Worm (Caenorhabditis elegans) whole organism, late embryonic: Measurements from ENCODE around the gene stdh-1.

Experiments used
- C08G9.2 ChIP-seq: sonication (generic microtip); optimal IDR thresholded peaks from 2 replicates; lab custom pipeline; 2016; ENCODE audit warnings: mild to moderate bottlenecking, missing genetic modification characterization, moderate library complexity, missing compliant biosample characterization
- F13H6.1 ChIP-seq: sonication (generic microtip); optimal IDR thresholded peaks from 2 replicates; lab custom pipeline; 2016; ENCODE audit warnings: missing genetic modification characterization, missing compliant biosample characterization
- K02D7.2 ChIP-seq: sonication (generic microtip); optimal IDR thresholded peaks from 2 replicates; lab custom pipeline; 2017; ENCODE audit warnings: mild to moderate bottlenecking, missing genetic modification characterization, missing compliant biosample characterization
- ahr-1 ChIP-seq: sonication (generic microtip); optimal IDR thresholded peaks from 2 replicates; lab custom pipeline; 2016; ENCODE audit warnings: missing genetic modification characterization, missing compliant biosample characterization
- ceh-14 ChIP-seq: sonication (generic microtip); optimal IDR thresholded peaks from 2 replicates; lab custom pipeline; 2016; ENCODE audit warnings: missing genotype, missing genetic modification characterization, missing compliant biosample characterization
- ceh-19 ChIP-seq: fragments of 200-800 bp; sonication (Bioruptor generic); optimal IDR thresholded peaks from 2 replicates; lab custom pipeline; 2018; ENCODE audit warnings: mild to moderate bottlenecking, missing genetic modification characterization, missing compliant biosample characterization
- ceh-22 ChIP-seq: sonication (generic microtip); optimal IDR thresholded peaks from 2 replicates; lab custom pipeline; 2017; ENCODE audit warnings: missing biosample characterization, missing genetic modification characterization
- ceh-30 ChIP-seq: fragments of 150-350 bp; optimal IDR thresholded peaks from 2 replicates; lab custom pipeline; 2014; ENCODE audit warnings: missing biosample characterization, missing genetic modification characterization
- ceh-31 ChIP-seq: sonication (generic microtip); optimal IDR thresholded peaks from 2 replicates; lab custom pipeline; 2016; ENCODE audit warnings: missing genetic modification characterization, missing compliant biosample characterization
- ceh-34 ChIP-seq: sonication (generic microtip); optimal IDR thresholded peaks from 2 replicates; lab custom pipeline; 2016; ENCODE audit warnings: mild to moderate bottlenecking, missing genetic modification characterization, missing compliant biosample characterization
- ceh-48 ChIP-seq: sonication (generic microtip); optimal IDR thresholded peaks from 2 replicates; lab custom pipeline; 2016; ENCODE audit warnings: missing genetic modification characterization, inconsistent platforms, missing compliant biosample characterization
- ceh-9 ChIP-seq: sonication (generic microtip); optimal IDR thresholded peaks from 2 replicates; lab custom pipeline; 2016; ENCODE audit warnings: mild to moderate bottlenecking, missing genetic modification characterization, inconsistent platforms, missing compliant biosample characterization
- elt-2 ChIP-seq: sonication (generic microtip); optimal IDR thresholded peaks from 2 replicates; lab custom pipeline; 2016; ENCODE audit warnings: missing genetic modification reagents, missing genetic modification characterization, missing compliant biosample characterization
- fkh-6 ChIP-seq: sonication (generic microtip); optimal IDR thresholded peaks from 2 replicates; lab custom pipeline; 2016; ENCODE audit warnings: missing genetic modification characterization, missing compliant biosample characterization
- hlh-13 ChIP-seq: fragments of 200-800 bp; sonication (Bioruptor generic); optimal IDR thresholded peaks from 2 replicates; lab custom pipeline; 2018; ENCODE audit warnings: mild to moderate bottlenecking, missing genetic modification characterization, missing compliant biosample characterization
- hlh-15 ChIP-seq: sonication (generic microtip); optimal IDR thresholded peaks from 2 replicates; lab custom pipeline; 2016; ENCODE audit warnings: missing genetic modification characterization, missing compliant biosample characterization
- hlh-30 ChIP-seq: sonication (generic microtip); optimal IDR thresholded peaks from 2 replicates; lab custom pipeline; 2017; ENCODE audit warnings: antibody characterized with exemption, missing genetic modification characterization, missing compliant biosample characterization; ENCODE audit not compliant: insufficient read depth
- lim-6 ChIP-seq: sonication (generic microtip); optimal IDR thresholded peaks from 2 replicates; lab custom pipeline; 2016; ENCODE audit warnings: missing genetic modification characterization, missing compliant biosample characterization
- lin-11 ChIP-seq: fragments of 200-800 bp; sonication (Bioruptor generic); optimal IDR thresholded peaks from 2 replicates; lab custom pipeline; 2018; ENCODE audit warnings: mild to moderate bottlenecking, missing genetic modification characterization, missing compliant biosample characterization
- madf-2 ChIP-seq: sonication (generic microtip); optimal IDR thresholded peaks from 2 replicates; lab custom pipeline; 2017; ENCODE audit warnings: missing genetic modification characterization, missing compliant biosample characterization
- nfya-1 ChIP-seq: sonication (generic microtip); optimal IDR thresholded peaks from 2 replicates; lab custom pipeline; 2017; ENCODE audit warnings: missing genetic modification characterization, mild to moderate bottlenecking, missing compliant biosample characterization, antibody characterized with exemption, moderate library complexity
- nhr-11 ChIP-seq: fragments of 150-350 bp; optimal IDR thresholded peaks from 2 replicates; lab custom pipeline; 2014; ENCODE audit warnings: missing biosample characterization, missing genetic modification characterization
- odd-2 ChIP-seq: sonication (generic microtip); optimal IDR thresholded peaks from 2 replicates; lab custom pipeline; 2017; ENCODE audit warnings: antibody characterized with exemption, mild to moderate bottlenecking, missing genetic modification characterization, missing compliant biosample characterization
- pag-3 ChIP-seq: sonication (generic microtip); optimal IDR thresholded peaks from 2 replicates; lab custom pipeline; 2016; ENCODE audit warnings: missing compliant biosample characterization, missing genetic modification characterization, borderline replicate concordance
- pha-2 ChIP-seq: sonication (generic microtip); optimal IDR thresholded peaks from 2 replicates; lab custom pipeline; 2017; ENCODE audit warnings: mild to moderate bottlenecking, missing genetic modification characterization, missing compliant biosample characterization
- pha-4 ChIP-seq: fragments of 150-350 bp; optimal IDR thresholded peaks from 2 replicates; lab custom pipeline; 2018; ENCODE audit warnings: missing biosample characterization, missing genetic modification reagents, missing genetic modification characterization
- pros-1 ChIP-seq: fragments of 150-350 bp; optimal IDR thresholded peaks from 2 replicates; lab custom pipeline; 2014; ENCODE audit warnings: missing biosample characterization, missing genetic modification reagents, missing genetic modification characterization
- sox-2 ChIP-seq: fragments of 200-800 bp; sonication (Bioruptor generic); IDR thresholded peaks from 2 replicates; pipeline ENCODE4 v1.3.6; 2022; ENCODE audit warnings: missing genetic modification reagents, missing genetic modification characterization, missing compliant biosample characterization
- tbx-2 ChIP-seq: sonication (generic microtip); optimal IDR thresholded peaks from 2 replicates; lab custom pipeline; 2016; ENCODE audit warnings: missing genetic modification characterization, missing compliant biosample characterization
- ttx-3 ChIP-seq: sonication (generic microtip); optimal IDR thresholded peaks from 2 replicates; lab custom pipeline; 2016; ENCODE audit warnings: missing genetic modification reagents, missing genetic modification characterization, missing compliant biosample characterization
- unc-3 ChIP-seq, 2 experiments: fragments of 200-800 bp in 1 of 2; sonication (Bioruptor generic) in 1 of 2; sonication (generic microtip) in 1 of 2; conservative IDR thresholded peaks in 1 of 2; optimal IDR thresholded peaks in 1 of 2; 2 replicates each; pipeline versions ENCODE4 v1.3.6 to Lab custom; 2016 to 2022; ENCODE audit warnings: missing compliant biosample characterization in 2 of 2, missing genetic modification characterization in 2 of 2, missing genetic modification reagents in 1 of 2
- unc-42 ChIP-seq: sonication (generic microtip); optimal IDR thresholded peaks from 2 replicates; lab custom pipeline; 2016; ENCODE audit warnings: missing genotype, missing genetic modification characterization, missing compliant biosample characterization
- unc-86 ChIP-seq: sonication (generic microtip); optimal IDR thresholded peaks from 2 replicates; lab custom pipeline; 2016; ENCODE audit warnings: missing genetic modification characterization, missing compliant biosample characterization
- zip-5 ChIP-seq: sonication (generic microtip); optimal IDR thresholded peaks from 2 replicates; lab custom pipeline; 2016; ENCODE audit warnings: missing genetic modification characterization, missing compliant biosample characterization
- ztf-16 ChIP-seq: sonication (generic microtip); optimal IDR thresholded peaks from 2 replicates; lab custom pipeline; 2017; ENCODE audit warnings: missing genetic modification characterization, missing compliant biosample characterization

stdh-1 gene

ce11 chrV:13876529-13876928, 29.8 kb upstream of the stdh-1 start, which contains the start of gene T22G5.1:
T22G5.1 (plus strand) TSS chrV:13876829.
- TF ChIP-seq ceh-19, result no peak
- no peak for TF ChIP-seq ttx-3 (tag; lab: Kevin White, UChicago)
- TF ChIP-seq sox-2 (GFP tag; lab: Robert Waterston, UW), result no peak
- no peak for TF ChIP-seq ceh-34
- TF ChIP-seq hlh-30 (tag; lab: Kevin White, UChicago), result no peak
- TF ChIP-seq ahr-1 (tag; lab: Kevin White, UChicago), result no peak
- no peak for TF ChIP-seq lim-6 (tag; lab: Kevin White, UChicago)
- TF ChIP-seq ztf-16 (tag; lab: Kevin White, UChicago), result no peak
- no peak for TF ChIP-seq K02D7.2 (tag; lab: Kevin White, UChicago)
- no peak for TF ChIP-seq ceh-22
- TF ChIP-seq F13H6.1 (tag; lab: Kevin White, UChicago), result no peak
- no peak for TF ChIP-seq elt-2 (tag; lab: Kevin White, UChicago)
- TF ChIP-seq hlh-15 (tag; lab: Kevin White, UChicago), result no peak
- TF ChIP-seq odd-2 (tag; lab: Kevin White, UChicago), result no peak
- TF ChIP-seq zip-5, result no peak
- no peak for TF ChIP-seq pha-2 (tag; lab: Kevin White, UChicago)
- TF ChIP-seq hlh-13 (GFP tag; lab: Kevin White, UChicago), result no peak
- no peak for TF ChIP-seq nfya-1 (tag; lab: Kevin White, UChicago)

- TF ChIP-seq ceh-30 (tag; lab: Kevin White, UChicago) (no peak), tbx-2 (no peak), lim-6 (tag; lab: Kevin White, UChicago) (no peak), ceh-14 (tag; lab: Kevin White, UChicago) (no peak), unc-86 (tag; lab: Kevin White, UChicago) (no peak), hlh-13 (GFP tag; lab: Kevin White, UChicago) (no peak), elt-2 (tag; lab: Kevin White, UChicago) (no peak), madf-2 (no peak), unc-3 (GFP tag; conservative IDR thresholded peaks at IDR 0.05; lab: Robert Waterston, UW) (no peak), unc-3 (tag; optimal IDR thresholded peaks at IDR 0.05; lab: Kevin White, UChicago) (no peak), lin-11 (tag; lab: Kevin White, UChicago) (no peak), F13H6.1 (tag; lab: Kevin White, UChicago) (no peak)
Observed at ce11 chrV:13878226-13878625, 28.1 kb upstream of the stdh-1 start.

- TF ChIP-seq hlh-13 (GFP tag; lab: Kevin White, UChicago), result no peak
- no peak for TF ChIP-seq K02D7.2 (tag; lab: Kevin White, UChicago)
- no peak for TF ChIP-seq unc-3 (GFP tag; conservative IDR thresholded peaks at IDR 0.05; lab: Robert Waterston, UW)
- no peak for TF ChIP-seq unc-3 (tag; optimal IDR thresholded peaks at IDR 0.05; lab: Kevin White, UChicago)
- no peak for TF ChIP-seq ceh-19
- no peak for TF ChIP-seq ceh-22
- no peak for TF ChIP-seq pag-3 (tag; lab: Kevin White, UChicago)
- no peak for TF ChIP-seq fkh-6 (tag; lab: Kevin White, UChicago)
Observed at ce11 chrV:13879241-13879640, 27.1 kb upstream of the stdh-1 start, which contains the start of gene lbp-7. lbp-7 (plus strand) TSS chrV:13879552.

- TF ChIP-seq ceh-48 (tag; lab: Kevin White, UChicago) (no peak), pros-1 (tag; lab: Kevin White, UChicago) (no peak), unc-42 (peak; percentile 18), madf-2 (no peak), F13H6.1 (tag; lab: Kevin White, UChicago) (no peak)
Observed at ce11 chrV:13880163-13880562, 26.1 kb upstream of the stdh-1 start.

- no peak for TF ChIP-seq ceh-9 (tag; lab: Kevin White, UChicago)
- no peak for TF ChIP-seq hlh-15 (tag; lab: Kevin White, UChicago)
- no peak for TF ChIP-seq lim-6 (tag; lab: Kevin White, UChicago)
- no peak for TF ChIP-seq C08G9.2 (tag; lab: Kevin White, UChicago)
- TF ChIP-seq pha-4, result no peak
- TF ChIP-seq nhr-11 (tag; lab: Kevin White, UChicago), result no peak
- no peak for TF ChIP-seq ceh-31 (tag; lab: Kevin White, UChicago)
Observed at ce11 chrV:13880607-13881006, 25.7 kb upstream of the stdh-1 start, which contains the start of gene T22G5.3. T22G5.3 (plus strand) TSS chrV:13880907.
